Worm (Caenorhabditis elegans): ENCODE results near the gene unc-36.

unc-36 gene

DNA sequence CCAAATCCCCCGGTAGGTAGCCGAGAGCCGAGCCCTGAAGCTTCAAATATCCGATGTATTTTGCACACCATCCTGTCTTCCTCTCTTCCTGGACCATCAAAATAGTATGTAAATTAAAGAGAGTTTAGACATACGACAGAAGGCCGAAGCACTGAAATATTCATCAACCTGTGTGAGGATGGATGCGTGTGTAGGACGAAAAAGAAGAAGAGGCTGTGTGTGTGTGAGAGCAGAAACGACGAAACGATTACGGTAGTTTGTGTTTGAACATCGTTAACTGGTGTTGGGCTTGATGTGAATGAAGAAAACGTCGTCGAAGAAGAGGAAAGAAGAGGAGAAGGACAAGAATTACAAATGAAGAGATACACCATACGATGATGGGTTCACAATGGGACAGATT, 10.5 kb upstream of the unc-36 start:
- TF ChIP-seq lin-13 (tag; optimal IDR thresholded peaks at IDR 0.05) (no peak), sem-2 (GFP tag; optimal IDR thresholded peaks at IDR 0.05) (no peak), elt-3 (tag; optimal IDR thresholded peaks at IDR 0.05) (no peak), unc-39 (tag; optimal IDR thresholded peaks at IDR 0.05) (no peak), cnd-1 (tag; optimal IDR thresholded peaks at IDR 0.05) (no peak), pha-4 (tag; optimal IDR thresholded peaks at IDR 0.05) (no peak), sptf-1 (tag; optimal IDR thresholded peaks at IDR 0.05) (no peak), drap-1 (GFP tag; optimal IDR thresholded peaks at IDR 0.05) (no peak), nhr-76 (tag; optimal IDR thresholded peaks at IDR 0.05) (no peak), nhr-28 (tag; optimal IDR thresholded peaks at IDR 0.05) (no peak), nhr-2 (tag; optimal IDR thresholded peaks at IDR 0.05) (no peak), zip-8 (tag; optimal IDR thresholded peaks at IDR 0.05) (no peak), ces-1 (GFP tag; optimal IDR thresholded peaks at IDR 0.05) (no peak), flh-1 (GFP tag; optimal IDR thresholded peaks at IDR 0.05) (no peak), mab-5 (tag; optimal IDR thresholded peaks at IDR 0.05) (no peak), lin-32 (GFP tag; optimal IDR thresholded peaks at IDR 0.05) (no peak)

- TF ChIP-seq lin-13 (tag; optimal IDR thresholded peaks at IDR 0.05) = no peak
- TF ChIP-seq ceh-43 (GFP tag; optimal IDR thresholded peaks at IDR 0.05) = no peak
- no peak for TF ChIP-seq M03D4.4 (tag; optimal IDR thresholded peaks at IDR 0.05)
- TF ChIP-seq sem-2 (GFP tag; optimal IDR thresholded peaks at IDR 0.05) = no peak
- TF ChIP-seq ceh-39 (tag; optimal IDR thresholded peaks at IDR 0.05) = no peak
- no peak for TF ChIP-seq lin-32 (GFP tag; optimal IDR thresholded peaks at IDR 0.05)
- TF ChIP-seq ham-2 (GFP tag; optimal IDR thresholded peaks at IDR 0.05) = no peak
- no peak for TF ChIP-seq elt-1 (tag; optimal IDR thresholded peaks at IDR 0.05; ENCODE audit: borderline replicate concordance, insufficient read depth)
- no peak for TF ChIP-seq blmp-1 (tag; optimal IDR thresholded peaks at IDR 0.05)
- no peak for TF ChIP-seq ceh-83 (GFP tag; optimal IDR thresholded peaks at IDR 0.05)
- TF ChIP-seq flh-1 (GFP tag; optimal IDR thresholded peaks at IDR 0.05) = no peak
- TF ChIP-seq bed-3 (GFP tag; optimal IDR thresholded peaks at IDR 0.05) = no peak
Observed at ce11 chrIII:8209775-8210174, 8.8 kb upstream of the unc-36 start, which contains the start of gene C30A5.10. C30A5.10 (minus strand) TSS chrIII:8209875.

DNA sequence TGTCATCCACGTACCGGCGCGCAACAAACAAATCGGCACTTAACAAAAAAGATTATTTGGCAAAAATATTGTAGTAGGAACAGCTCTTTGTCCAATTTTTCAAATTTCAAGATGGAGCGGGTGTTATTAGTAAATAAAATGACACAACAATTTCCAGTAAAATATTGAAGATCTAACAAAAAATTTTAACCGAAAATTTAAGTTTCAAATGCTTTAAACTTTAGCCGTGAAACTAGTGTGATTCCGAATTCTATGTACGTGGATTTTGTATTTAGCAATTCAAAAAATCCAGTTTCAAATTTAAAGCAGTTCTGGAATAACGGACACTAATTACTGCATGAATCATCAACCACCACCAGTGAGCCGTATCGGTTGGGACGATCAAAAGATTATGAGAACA, 1.7 kb upstream of the unc-36 start, which contains the start of gene snb-5:
snb-5 (plus strand) TSS at position 301 of the 400 bp plus-strand sequence.
- TF ChIP-seq ceh-43 (GFP tag; optimal IDR thresholded peaks at IDR 0.05) = no peak
- no peak for TF ChIP-seq elt-1 (tag; optimal IDR thresholded peaks at IDR 0.05; ENCODE audit: borderline replicate concordance, insufficient read depth)
- no peak for TF ChIP-seq lsy-2 (tag; optimal IDR thresholded peaks at IDR 0.05)
- no peak for TF ChIP-seq ham-2 (GFP tag; optimal IDR thresholded peaks at IDR 0.05)
- TF ChIP-seq M03D4.4 (tag; optimal IDR thresholded peaks at IDR 0.05) = no peak
- TF ChIP-seq nhr-76 (tag; optimal IDR thresholded peaks at IDR 0.05) = no peak
- no peak for TF ChIP-seq nhr-28 (tag; optimal IDR thresholded peaks at IDR 0.05)
- TF ChIP-seq unc-39 (tag; optimal IDR thresholded peaks at IDR 0.05) = no peak
- no peak for TF ChIP-seq nhr-237 (tag; optimal IDR thresholded peaks at IDR 0.05)
- TF ChIP-seq elt-3 (tag; optimal IDR thresholded peaks at IDR 0.05) = no peak

DNA sequence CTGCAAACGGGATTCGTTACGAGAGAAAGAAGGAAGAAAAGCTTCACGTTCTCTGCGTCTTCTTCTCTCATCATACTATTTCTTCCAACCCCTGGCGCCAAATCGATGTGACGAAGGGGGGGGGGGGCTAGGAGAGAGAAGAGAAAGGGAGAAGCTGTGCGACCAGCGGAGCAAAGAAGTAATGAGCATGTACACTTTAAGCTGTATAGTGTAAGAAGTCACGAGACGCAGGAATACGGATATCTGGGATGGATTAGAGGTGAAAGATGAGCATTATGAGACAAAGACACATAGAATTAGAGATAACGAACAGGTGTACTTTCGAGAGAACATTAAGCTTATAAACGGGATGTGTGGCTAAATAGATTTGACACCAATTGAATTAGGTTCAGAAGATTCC, 743 bp upstream of the unc-36 start:
- peak; percentile 62 for TF ChIP-seq ces-1 (GFP tag; optimal IDR thresholded peaks at IDR 0.05)
- TF ChIP-seq mab-5 (tag; optimal IDR thresholded peaks at IDR 0.05) = peak; percentile 21
- peak; percentile 58 for TF ChIP-seq hlh-1 (tag; optimal IDR thresholded peaks at IDR 0.05)
- TF ChIP-seq blmp-1 (tag; optimal IDR thresholded peaks at IDR 0.05) = no peak
- no peak for TF ChIP-seq nhr-2 (tag; optimal IDR thresholded peaks at IDR 0.05)
- TF ChIP-seq snpc-4 (tag; optimal IDR thresholded peaks at IDR 0.05) = no peak
- no peak for TF ChIP-seq ham-2 (GFP tag; optimal IDR thresholded peaks at IDR 0.05)
- no peak for TF ChIP-seq flh-1 (GFP tag; optimal IDR thresholded peaks at IDR 0.05)
- no peak for TF ChIP-seq nhr-28 (tag; optimal IDR thresholded peaks at IDR 0.05)
- peak; percentile 83 for TF ChIP-seq unc-120 (tag; optimal IDR thresholded peaks at IDR 0.05; ENCODE audit: poor library complexity, severe bottlenecking)
- TF ChIP-seq unc-62 (GFP tag; optimal IDR thresholded peaks at IDR 0.05) = peak; percentile 36

- TF ChIP-seq lin-13 (tag; optimal IDR thresholded peaks at IDR 0.05) (no peak), elt-3 (tag; optimal IDR thresholded peaks at IDR 0.05) (no peak), nhr-76 (tag; optimal IDR thresholded peaks at IDR 0.05) (no peak)
Observed at ce11 chrIII:8199060-8199459, 2.0 kb downstream of the unc-36 start.

DNA sequence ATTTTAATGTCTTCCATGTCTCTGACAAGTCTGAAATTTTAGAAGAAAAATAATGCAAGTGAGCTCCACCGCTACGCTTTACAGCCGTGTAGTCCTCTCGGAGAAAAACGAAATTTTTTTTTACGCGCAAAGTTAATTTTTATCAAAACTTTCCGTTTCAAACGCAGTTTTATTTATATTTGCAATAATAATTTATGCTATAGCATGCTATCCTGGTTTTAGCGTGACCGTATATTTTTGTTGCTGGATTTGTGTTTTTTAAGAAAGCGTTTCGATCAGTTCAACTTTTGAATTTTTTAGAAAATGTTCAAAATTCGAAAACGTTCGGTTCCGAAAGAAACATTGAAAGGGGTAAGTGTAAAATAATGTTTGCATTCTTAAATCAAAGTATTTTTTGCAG, 9.3 kb downstream of the unc-36 start, which contains the start of gene C50C3.1:
C50C3.1 (plus strand) TSS at position 301 of the 400 bp plus-strand sequence.
- TF ChIP-seq lin-13 (tag; optimal IDR thresholded peaks at IDR 0.05) = no peak
- TF ChIP-seq unc-120 (tag; optimal IDR thresholded peaks at IDR 0.05; ENCODE audit: poor library complexity, severe bottlenecking) = no peak
- no peak for TF ChIP-seq hlh-1 (tag; optimal IDR thresholded peaks at IDR 0.05)
- no peak for TF ChIP-seq unc-62 (GFP tag; optimal IDR thresholded peaks at IDR 0.05)
- TF ChIP-seq ztf-11 (tag; optimal IDR thresholded peaks at IDR 0.05) = no peak
- no peak for TF ChIP-seq mab-5 (tag; optimal IDR thresholded peaks at IDR 0.05)
- no peak for TF ChIP-seq blmp-1 (tag; optimal IDR thresholded peaks at IDR 0.05)
- no peak for TF ChIP-seq ceh-43 (GFP tag; optimal IDR thresholded peaks at IDR 0.05)
- no peak for TF ChIP-seq snpc-4 (tag; optimal IDR thresholded peaks at IDR 0.05)
- TF ChIP-seq ceh-39 (tag; optimal IDR thresholded peaks at IDR 0.05) = no peak
- no peak for TF ChIP-seq nhr-76 (tag; optimal IDR thresholded peaks at IDR 0.05)
- no peak for TF ChIP-seq zip-8 (tag; optimal IDR thresholded peaks at IDR 0.05)
- no peak for TF ChIP-seq nhr-12 (tag; optimal IDR thresholded peaks at IDR 0.05)
